Fruit fly (Drosophila melanogaster): ENCODE results near the gene Acat2.
A peak's percentile ranks its signal among the peaks of the same experiment; 100 is the strongest.

DNA sequence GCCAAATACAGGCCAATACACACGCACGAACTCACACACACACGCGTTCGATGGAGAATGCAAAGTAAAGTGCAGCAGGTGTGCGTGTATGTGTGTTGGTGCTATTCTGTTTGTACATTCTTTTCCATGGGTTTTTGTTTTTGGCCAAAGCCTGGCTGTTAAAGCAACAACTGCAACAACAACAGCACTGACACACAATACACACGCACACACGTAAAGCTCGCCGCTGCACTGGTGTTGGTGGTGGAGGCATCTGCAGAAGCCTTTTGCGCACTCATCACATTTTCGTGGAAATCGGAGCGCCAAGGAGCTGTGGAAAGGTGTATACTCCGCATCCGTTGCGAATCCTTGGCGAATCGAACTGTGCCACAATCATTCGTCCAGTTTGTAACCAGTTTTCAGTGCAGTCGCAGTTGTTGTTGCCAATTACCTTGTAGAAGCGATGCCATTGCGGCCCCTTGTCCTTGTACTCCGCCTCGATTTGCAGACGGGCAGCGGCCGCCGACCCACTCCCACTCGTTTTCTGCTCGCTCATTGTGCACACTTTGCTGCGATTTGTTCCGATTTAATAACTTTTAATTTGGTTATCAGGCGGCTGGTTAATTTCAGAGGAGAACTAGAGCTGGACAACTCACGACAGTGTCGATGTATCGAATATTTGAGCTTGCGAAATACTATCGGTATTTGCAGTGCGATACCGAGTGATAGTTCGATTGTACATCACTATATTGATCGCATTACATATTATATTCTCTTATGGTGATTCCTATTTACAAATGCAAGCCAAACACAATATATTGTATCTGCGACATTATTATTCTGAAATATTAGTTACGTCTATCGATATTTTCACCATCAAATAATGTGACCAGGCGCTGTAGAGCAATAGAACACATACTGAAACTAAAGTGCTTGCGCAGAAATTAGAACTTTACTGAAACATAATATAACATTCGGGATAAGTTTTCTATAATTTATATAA lies 47.5 kb downstream of the Acat2 start:
- TF ChIP-seq psq (optimal IDR thresholded peaks at IDR 0.05) (peak; percentile 85), Myc (optimal IDR thresholded peaks at IDR 0.05) (no peak)
